Fruit fly (Drosophila melanogaster) whole organism, embryonic: Measurements from ENCODE around the gene RpS14a.

Source experiments
- Asciz ChIP-seq: fragments of 200-800 bp; sonication (Bioruptor generic); optimal IDR thresholded peaks from 2 replicates; lab custom pipeline; 2017; ENCODE audit warnings: missing biosample characterization, mild to moderate bottlenecking, missing genetic modification characterization, missing genetic modification reagents
- Atf3 ChIP-seq: fragments of 200-800 bp; sonication (Bioruptor generic); optimal IDR thresholded peaks from 3 replicates; lab custom pipeline; 2016; ENCODE audit warnings: missing biosample characterization, missing genetic modification characterization
- Awh ChIP-seq: fragments of 200-800 bp; sonication (Bioruptor generic); IDR thresholded peaks from 2 replicates; pipeline ENCODE4, ENCODE4 v1.3.6; 2022; ENCODE audit warnings: missing biosample characterization, missing genetic modification characterization
- B-H1 ChIP-seq: fragments of 200-800 bp; sonication (Bioruptor generic); IDR thresholded peaks from 3 replicates; pipeline ENCODE4 v1.3.6; 2022; ENCODE audit warnings: missing biosample characterization, missing genetic modification characterization
- Bgb ChIP-seq: fragments of 200-800 bp; sonication (Bioruptor generic); IDR thresholded peaks from 2 replicates; pipeline ENCODE4 v1.3.6; 2022; ENCODE audit warnings: missing biosample characterization, missing genetic modification characterization; ENCODE audit not compliant: partially characterized antibody
- CG10366 ChIP-seq: fragments of 200-800 bp; sonication (Bioruptor generic); IDR thresholded peaks from 2 replicates; pipeline ENCODE4 v1.3.6; 2022; ENCODE audit warnings: missing biosample characterization, missing genetic modification characterization
- CG10565 ChIP-seq: fragments of 200-800 bp; sonication (Bioruptor generic); optimal IDR thresholded peaks from 3 replicates; lab custom pipeline; 2016; ENCODE audit warnings: missing biosample characterization, mild to moderate bottlenecking, missing genetic modification characterization
- CG11696 ChIP-seq: fragments of 200-800 bp; sonication (Bioruptor generic); IDR thresholded peaks from 2 replicates; pipeline ENCODE4 v1.3.6; 2022; ENCODE audit warnings: missing biosample characterization, missing genetic modification characterization
- CG11723 ChIP-seq: fragments of 200-800 bp; sonication (Bioruptor generic); optimal IDR thresholded peaks from 2 replicates; lab custom pipeline; 2017; ENCODE audit warnings: missing biosample characterization, mild to moderate bottlenecking, missing genetic modification characterization
- CG14441 ChIP-seq: fragments of 200-800 bp; sonication (Bioruptor generic); IDR thresholded peaks from 2 replicates; pipeline ENCODE4 v1.3.6; 2022; ENCODE audit warnings: missing biosample characterization, missing genetic modification characterization
- CG1529 ChIP-seq: fragments of 200-800 bp; sonication (Bioruptor generic); optimal IDR thresholded peaks from 3 replicates; lab custom pipeline; 2018; ENCODE audit warnings: missing biosample characterization, missing genetic modification characterization
- CG15601 ChIP-seq: fragments of 200-800 bp; sonication (Bioruptor generic); optimal IDR thresholded peaks from 3 replicates; lab custom pipeline; 2019; ENCODE audit warnings: missing biosample characterization, mild to moderate bottlenecking, missing genetic modification characterization, moderate library complexity
- CG17385 ChIP-seq: fragments of 200-800 bp; sonication (Bioruptor generic); optimal IDR thresholded peaks from 3 replicates; lab custom pipeline; 2018; ENCODE audit warnings: missing biosample characterization, mild to moderate bottlenecking, missing genetic modification characterization
- CG17829 ChIP-seq: fragments of 200-800 bp; optimal IDR thresholded peaks from 2 replicates; lab custom pipeline; 2019; ENCODE audit warnings: missing biosample characterization, mild to moderate bottlenecking, missing genetic modification characterization, moderate library complexity
- CG17912 ChIP-seq: fragments of 200-800 bp; sonication (Bioruptor generic); optimal IDR thresholded peaks from 2 replicates; lab custom pipeline; 2018; ENCODE audit warnings: missing biosample characterization, mild to moderate bottlenecking, missing genetic modification characterization
- CG18262 ChIP-seq: fragments of 200-800 bp; optimal IDR thresholded peaks from 3 replicates; lab custom pipeline; 2019; ENCODE audit warnings: missing biosample characterization, mild to moderate bottlenecking, missing genetic modification characterization, moderate library complexity
- CG2129 ChIP-seq: fragments of 200-800 bp; sonication (Bioruptor generic); IDR thresholded peaks from 2 replicates; pipeline ENCODE4 v1.3.6; 2022; ENCODE audit warnings: missing biosample characterization, missing genetic modification characterization; ENCODE audit not compliant: partially characterized antibody
- CG2199 ChIP-seq: fragments of 200-800 bp; sonication (Bioruptor generic); IDR thresholded peaks from 3 replicates; pipeline ENCODE4 v1.3.6; 2022; ENCODE audit warnings: missing biosample characterization, missing genetic modification characterization
- CG3995 ChIP-seq: fragments of 200-800 bp; sonication (Bioruptor generic); optimal IDR thresholded peaks from 3 replicates; lab custom pipeline; 2016; ENCODE audit warnings: missing biosample characterization, missing genetic modification characterization
- CG4617 ChIP-seq: fragments of 200-800 bp; sonication (Bioruptor generic); optimal IDR thresholded peaks from 3 replicates; lab custom pipeline; 2016; ENCODE audit warnings: missing biosample characterization, missing genetic modification characterization, borderline replicate concordance
- CG6175 ChIP-seq: fragments of 200-800 bp; sonication (Bioruptor generic); IDR thresholded peaks from 3 replicates; pipeline ENCODE4 v1.3.6; 2022; ENCODE audit warnings: missing biosample characterization, missing genetic modification characterization
- CG8944 ChIP-seq: fragments of 200-800 bp; sonication (Bioruptor generic); optimal IDR thresholded peaks from 3 replicates; lab custom pipeline; 2016; ENCODE audit warnings: missing biosample characterization, missing genetic modification characterization
- CG9609 ChIP-seq: fragments of 200-800 bp; sonication (Bioruptor generic); optimal IDR thresholded peaks from 3 replicates; lab custom pipeline; 2016; ENCODE audit warnings: missing biosample characterization, missing genetic modification characterization
- CHES-1-like ChIP-seq: fragments of 200-800 bp; sonication (Bioruptor generic); optimal IDR thresholded peaks from 2 replicates; lab custom pipeline; 2016; ENCODE audit warnings: missing biosample characterization, missing genetic modification characterization
- CTCF ChIP-seq: fragments of 200-800 bp; sonication (Bioruptor generic); optimal IDR thresholded peaks from 2 replicates; lab custom pipeline; 2017; ENCODE audit warnings: missing biosample characterization, mild to moderate bottlenecking, missing genetic modification characterization, moderate library complexity
- CrebB ChIP-seq: fragments of 200-800 bp; sonication (Bioruptor generic); optimal IDR thresholded peaks from 3 replicates; lab custom pipeline; 2018; ENCODE audit warnings: missing biosample characterization, mild to moderate bottlenecking, missing genetic modification characterization
- D19A ChIP-seq: fragments of 200-800 bp; optimal IDR thresholded peaks from 3 replicates; lab custom pipeline; 2019; ENCODE audit warnings: missing biosample characterization, mild to moderate bottlenecking, missing genetic modification characterization, moderate library complexity
- Dip2 ChIP-seq: fragments of 200-800 bp; sonication (Bioruptor generic); IDR thresholded peaks from 2 replicates; pipeline ENCODE4 v1.3.6; 2022; ENCODE audit warnings: missing biosample characterization, missing genetic modification characterization
- Doc2 ChIP-seq: fragments of 200-800 bp; sonication (Bioruptor generic); IDR thresholded peaks from 2 replicates; pipeline ENCODE4 v1.3.6; 2022; ENCODE audit warnings: missing biosample characterization, missing genetic modification characterization
- Dp ChIP-seq: fragments of 200-800 bp; sonication (Bioruptor generic); optimal IDR thresholded peaks from 2 replicates; lab custom pipeline; 2018; ENCODE audit warnings: missing biosample characterization, mild to moderate bottlenecking, missing genetic modification characterization, moderate library complexity
- ERR ChIP-seq: fragments of 200-800 bp; sonication (Bioruptor generic); optimal IDR thresholded peaks from 2 replicates; lab custom pipeline; 2016; ENCODE audit warnings: missing biosample characterization, missing genetic modification characterization
- Fer3 ChIP-seq: fragments of 200-800 bp; sonication (Bioruptor generic); optimal IDR thresholded peaks from 2 replicates; lab custom pipeline; 2018; ENCODE audit warnings: missing biosample characterization, mild to moderate bottlenecking, missing genetic modification characterization, moderate library complexity
- GATAe ChIP-seq: fragments of 200-800 bp; sonication (Bioruptor generic); conservative IDR thresholded peaks from 2 replicates; pipeline ENCODE4 v1.3.6; 2022; ENCODE audit warnings: missing biosample characterization, missing genetic modification characterization
- Hr39 ChIP-seq: fragments of >200 bp; optimal IDR thresholded peaks from 2 replicates; lab custom pipeline; 2017
- Oaz ChIP-seq: fragments of 200-800 bp; sonication (Bioruptor generic); IDR thresholded peaks from 2 replicates; pipeline ENCODE4 v1.3.6; 2022; ENCODE audit warnings: missing biosample characterization, missing genetic modification characterization
- PHDP ChIP-seq: fragments of 200-800 bp; sonication (Bioruptor generic); optimal IDR thresholded peaks from 3 replicates; lab custom pipeline; 2018; ENCODE audit warnings: missing biosample characterization, mild to moderate bottlenecking, missing genetic modification characterization, moderate library complexity
- Six4 ChIP-seq: fragments of 200-800 bp; sonication (Bioruptor generic); optimal IDR thresholded peaks from 2 replicates; lab custom pipeline; 2016; ENCODE audit warnings: missing biosample characterization, missing genetic modification characterization
- Trl ChIP-seq, 3 experiments: fragments of >200 bp in 2 of 3; fragments of 200-800 bp in 1 of 3; sonication (Bioruptor generic) in 1 of 3; optimal IDR thresholded peaks; 2 replicates in 1 of 3; 3 replicates in 2 of 3; lab custom pipeline; 2016 to 2017; ENCODE audit warnings: missing biosample characterization in 1 of 3, missing genetic modification characterization in 1 of 3
- esg ChIP-seq: fragments of 200-800 bp; sonication (Bioruptor generic); conservative IDR thresholded peaks from 2 replicates; pipeline ENCODE4 v1.3.6; 2022; ENCODE audit warnings: missing biosample characterization, missing genetic modification characterization
- grau ChIP-seq: fragments of 200-800 bp; optimal IDR thresholded peaks from 3 replicates; lab custom pipeline; 2019; ENCODE audit warnings: missing biosample characterization, mild to moderate bottlenecking, missing genetic modification characterization, moderate library complexity
- hb ChIP-seq: fragments of 200-800 bp; sonication (Bioruptor generic); IDR thresholded peaks from 3 replicates; pipeline ENCODE4 v1.3.6; 2022; ENCODE audit warnings: missing biosample characterization, missing genetic modification characterization; ENCODE audit not compliant: partially characterized antibody
- hbn ChIP-seq: fragments of 200-800 bp; sonication (Bioruptor generic); IDR thresholded peaks from 2 replicates; pipeline ENCODE4 v1.3.6; 2022; ENCODE audit warnings: missing biosample characterization, missing genetic modification characterization; ENCODE audit not compliant: partially characterized antibody
- jumu ChIP-seq: fragments of 200-800 bp; sonication (Bioruptor generic); optimal IDR thresholded peaks from 3 replicates; lab custom pipeline; 2016; ENCODE audit warnings: missing biosample characterization, missing genetic modification characterization
- kay ChIP-seq: fragments of 200-800 bp; sonication (Bioruptor generic); optimal IDR thresholded peaks from 2 replicates; lab custom pipeline; 2016; ENCODE audit warnings: missing biosample characterization, missing genetic modification characterization
- otp ChIP-seq: fragments of 200-800 bp; sonication (Bioruptor generic); IDR thresholded peaks from 3 replicates; pipeline ENCODE4, ENCODE4 v1.3.6; 2022; ENCODE audit warnings: missing biosample characterization, missing genetic modification characterization
- prd ChIP-seq, 3 experiments: fragments of >200 bp in 2 of 3; fragments of 200-800 bp in 1 of 3; sonication (Bioruptor generic) in 1 of 3; optimal IDR thresholded peaks in 2 of 3; IDR thresholded peaks in 1 of 3; 2 replicates in 2 of 3; 3 replicates in 1 of 3; pipeline versions ENCODE4 v1.3.6 to Lab custom; 2017 to 2022; ENCODE audit warnings: missing biosample characterization in 1 of 3, missing genetic modification characterization in 1 of 3
- psq ChIP-seq: fragments of 200-800 bp; sonication (Bioruptor generic); optimal IDR thresholded peaks from 2 replicates; lab custom pipeline; 2017; ENCODE audit warnings: missing biosample characterization, missing genetic modification characterization
- salm ChIP-seq: fragments of 200-800 bp; sonication (Bioruptor generic); optimal IDR thresholded peaks from 2 replicates; lab custom pipeline; 2018; ENCODE audit warnings: missing biosample characterization, mild to moderate bottlenecking, missing genetic modification characterization
- stc ChIP-seq: fragments of 200-800 bp; sonication (Bioruptor generic); IDR thresholded peaks from 2 replicates; pipeline ENCODE4 v1.3.6; 2022; ENCODE audit warnings: missing biosample characterization, missing genetic modification characterization
- trh ChIP-seq: fragments of 200-800 bp; sonication (Bioruptor generic); optimal IDR thresholded peaks from 2 replicates; lab custom pipeline; 2016; ENCODE audit warnings: missing biosample characterization, missing genetic modification characterization
- vvl ChIP-seq: fragments of 200-800 bp; sonication (Bioruptor generic); IDR thresholded peaks from 2 replicates; pipeline ENCODE4 v1.3.6; 2022; ENCODE audit warnings: missing biosample characterization, missing genetic modification characterization
- wor ChIP-seq: fragments of 200-800 bp; sonication (Bioruptor generic); IDR thresholded peaks from 2 replicates; pipeline ENCODE4 v1.3.6; 2022; ENCODE audit warnings: missing biosample characterization, missing genetic modification characterization

The RpS14a gene

DNA sequence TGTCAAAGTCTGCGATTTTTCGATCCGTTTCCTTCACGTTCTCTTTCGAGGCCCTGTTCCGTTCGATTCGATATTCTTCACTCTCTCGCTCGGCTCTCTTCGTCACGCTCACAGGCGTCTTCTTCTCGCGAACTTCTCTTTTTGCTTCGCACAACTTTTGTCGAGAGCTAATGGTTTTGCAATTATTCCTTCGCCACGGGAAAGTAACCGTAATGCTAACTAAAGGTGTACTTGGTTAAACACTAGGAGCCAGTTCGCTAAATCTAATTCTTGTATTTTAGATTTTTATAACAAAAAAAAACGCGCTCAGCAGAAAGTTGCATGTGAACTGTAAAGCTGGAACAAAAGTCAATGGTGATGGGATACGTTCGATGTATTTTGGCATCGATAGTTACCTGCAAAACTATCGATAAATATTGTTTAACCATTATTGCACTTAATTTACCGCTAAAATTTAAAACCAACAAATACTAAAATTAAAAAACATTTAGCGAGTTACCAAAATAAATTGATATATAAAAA, 2.5 kb upstream of the RpS14a start, which contains the start of gene mahe (continued):
- no peak for TF ChIP-seq jumu (GFP tag; lab: Kevin White, UChicago)
- no peak for TF ChIP-seq Hr39 (lab: Kevin White, UChicago)
- no peak for TF ChIP-seq CG15601 (tag; lab: Kevin White, UChicago)
- TF ChIP-seq CG17912 = no peak
- no peak for TF ChIP-seq CTCF (GFP tag; lab: Kevin White, UChicago)
- no peak for TF ChIP-seq grau (tag; lab: Kevin White, UChicago)
- TF ChIP-seq Bgb (GFP tag; lab: Robert Waterston, UW) = peak; percentile 89
- no peak for TF ChIP-seq Fer3 (tag; lab: Kevin White, UChicago)
- TF ChIP-seq hbn = peak; percentile 75
- TF ChIP-seq CG11696 = no peak
- TF ChIP-seq PHDP (tag; lab: Kevin White, UChicago) = no peak
- TF ChIP-seq stc (GFP tag; lab: Robert Waterston, UW) = 0 out of 2 replicates have a peak, but pooled peaks have one; percentile 8
- peak; percentile 80 for TF ChIP-seq Dp (GFP tag; lab: Kevin White, UChicago)
- peak; percentile 13 for TF ChIP-seq CG4617
- TF ChIP-seq Six4 = no peak
- TF ChIP-seq otp (GFP tag; lab: Robert Waterston, UW) = no peak
- TF ChIP-seq CG14441 (GFP tag; lab: Robert Waterston, UW) = no peak
- peak; percentile 77 for TF ChIP-seq CG2129 (GFP tag; lab: Robert Waterston, UW)
- no peak for TF ChIP-seq kay
- no peak for TF ChIP-seq CHES-1-like (GFP tag; lab: Kevin White, UChicago)
- TF ChIP-seq Oaz (GFP tag; lab: Robert Waterston, UW) = no peak
- TF ChIP-seq Trl (optimal IDR thresholded peaks at IDR 0.05; lab: Kevin White, UChicago) = peak; percentile 74 to 90
- TF ChIP-seq Trl (GFP tag; optimal IDR thresholded peaks at IDR 0.05; lab: Kevin White, UChicago) = peak; percentile 5
- peak; percentile 67; the same call in 2 of the 3 replicates for TF ChIP-seq hb
- no peak for TF ChIP-seq CG10366 (GFP tag; lab: Robert Waterston, UW)
- no peak for TF ChIP-seq CG9609 (GFP tag; lab: Kevin White, UChicago)
- TF ChIP-seq CG17829 (tag; lab: Kevin White, UChicago) = no peak
- TF ChIP-seq CG1529 (GFP tag; lab: Kevin White, UChicago) = no peak
- TF ChIP-seq CG2199 (GFP tag; lab: Robert Waterston, UW) = no peak
- TF ChIP-seq CG17385 (GFP tag; lab: Kevin White, UChicago) = peak; percentile 49
- no peak for TF ChIP-seq prd (optimal IDR thresholded peaks at IDR 0.05; lab: Kevin White, UChicago)
- TF ChIP-seq prd (GFP tag; IDR thresholded peaks at IDR 0.05; lab: Robert Waterston, UW) = no peak
- no peak for TF ChIP-seq CG11723 (GFP tag; lab: Kevin White, UChicago)
- no peak for TF ChIP-seq CrebB
- no peak for TF ChIP-seq trh (GFP tag; lab: Kevin White, UChicago)
- no peak for TF ChIP-seq wor (GFP tag; lab: Robert Waterston, UW)
- no peak for TF ChIP-seq salm (tag; lab: Kevin White, UChicago)
- no peak for TF ChIP-seq CG6175 (GFP tag; lab: Robert Waterston, UW)
- TF ChIP-seq ERR = no peak
- TF ChIP-seq GATAe (GFP tag; lab: Robert Waterston, UW) = no peak
- TF ChIP-seq vvl (GFP tag; lab: Robert Waterston, UW) = peak; percentile 6; the same call in 1 of the 2 replicates
- TF ChIP-seq Dip2 (GFP tag; lab: Robert Waterston, UW) = no peak
- TF ChIP-seq CG10565 (GFP tag; lab: Kevin White, UChicago) = no peak
- no peak for TF ChIP-seq Awh
- TF ChIP-seq B-H1 (GFP tag; lab: Robert Waterston, UW) = no peak
- TF ChIP-seq Atf3 (GFP tag; lab: Kevin White, UChicago) = no peak
- TF ChIP-seq Doc2 (GFP tag; lab: Robert Waterston, UW) = no peak
- no peak for TF ChIP-seq CG3995 (GFP tag; lab: Kevin White, UChicago)
- TF ChIP-seq D19A (tag; lab: Kevin White, UChicago) = no peak
- TF ChIP-seq esg (GFP tag; lab: Robert Waterston, UW) = no peak
- no peak for TF ChIP-seq psq
- no peak for TF ChIP-seq CG8944 (GFP tag; lab: Kevin White, UChicago)
- no peak for TF ChIP-seq Asciz (GFP tag; lab: Kevin White, UChicago)
- no peak for TF ChIP-seq CG18262 (tag; lab: Kevin White, UChicago)
